Fruit fly (Drosophila melanogaster): Measurements from ENCODE around the gene Dhc36C.

Gene Dhc36C

DNA sequence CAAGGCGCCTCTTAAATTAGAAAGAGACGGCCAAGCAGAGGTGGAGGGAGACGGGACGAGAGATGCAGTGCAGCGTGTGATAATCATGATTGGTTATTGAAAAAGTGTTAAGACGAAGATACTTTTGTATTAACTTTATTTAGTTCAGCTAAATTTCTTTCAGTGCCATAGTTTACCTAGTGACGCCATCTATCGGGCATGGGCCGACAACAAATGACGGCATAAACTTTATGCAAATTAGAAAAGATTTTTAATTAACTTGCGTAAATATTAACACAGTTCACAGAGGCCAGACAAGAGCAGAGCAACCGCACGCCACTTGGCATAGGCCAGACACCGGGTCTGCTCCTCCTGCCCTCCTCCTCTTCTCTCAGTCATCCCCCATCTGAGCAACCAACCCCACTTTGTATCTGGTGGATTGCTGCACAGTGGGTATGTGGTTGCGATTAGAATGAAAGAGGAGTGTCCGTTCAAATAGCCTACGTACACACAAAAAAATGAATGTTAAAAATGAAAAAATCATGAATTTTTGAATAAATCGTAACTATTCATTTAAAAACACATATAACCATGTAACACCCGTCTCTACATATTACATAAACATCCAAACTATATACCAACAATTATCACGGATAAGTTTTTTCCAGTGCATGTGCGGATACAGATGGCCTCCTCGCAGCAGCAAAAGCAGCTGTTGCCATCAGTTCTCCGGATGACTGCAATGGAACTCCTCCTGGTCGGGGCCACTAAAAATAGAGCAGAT, 35.1 kb upstream of the Dhc36C start (continued):
- TF ChIP-seq fkh (GFP tag; optimal IDR thresholded peaks at IDR 0.05): no peak
- peak; percentile 22 for TF ChIP-seq Ets21C (GFP tag; optimal IDR thresholded peaks at IDR 0.05)
- peak; percentile 69 for TF ChIP-seq CG8632 (GFP tag; optimal IDR thresholded peaks at IDR 0.05)
- TF ChIP-seq Lpt (GFP tag; optimal IDR thresholded peaks at IDR 0.05): peak; percentile 82
- TF ChIP-seq CG34406 (GFP tag; optimal IDR thresholded peaks at IDR 0.05): peak; percentile 47
- TF ChIP-seq achi (GFP tag; optimal IDR thresholded peaks at IDR 0.05): peak; percentile 84
- no peak for TF ChIP-seq Blimp-1 (GFP tag; optimal IDR thresholded peaks at IDR 0.05)
- TF ChIP-seq ss (GFP tag; optimal IDR thresholded peaks at IDR 0.05): no peak
- peak; percentile 54 for TF ChIP-seq lz (GFP tag; optimal IDR thresholded peaks at IDR 0.05)
- TF ChIP-seq Ets96B (tag; optimal IDR thresholded peaks at IDR 0.05): peak; percentile 84
- TF ChIP-seq CG3032 (tag; optimal IDR thresholded peaks at IDR 0.05): peak; percentile 79
- TF ChIP-seq CG6854 (GFP tag; optimal IDR thresholded peaks at IDR 0.05): no peak
- peak; percentile 57 for TF ChIP-seq Met (GFP tag; optimal IDR thresholded peaks at IDR 0.05)
- TF ChIP-seq Eip78C (GFP tag): peak; percentile 94
- peak; percentile 91 for TF ChIP-seq CG15336 (GFP tag; IDR thresholded peaks at IDR 0.05)
- TF ChIP-seq Sox15 (GFP tag; optimal IDR thresholded peaks at IDR 0.05): peak; percentile 23
- peak; percentile 61 for TF ChIP-seq esn (GFP tag; optimal IDR thresholded peaks at IDR 0.05)
- peak; percentile 0 for TF ChIP-seq Hr38 (GFP tag; optimal IDR thresholded peaks at IDR 0.05)
- TF ChIP-seq Eip75B (GFP tag; optimal IDR thresholded peaks at IDR 0.05): peak; percentile 79
- TF ChIP-seq CG10631 (GFP tag; optimal IDR thresholded peaks at IDR 0.05): peak; percentile 88
- TF ChIP-seq Hr39 (GFP tag; optimal IDR thresholded peaks at IDR 0.05): peak; percentile 53
- TF ChIP-seq CG3919 (GFP tag; optimal IDR thresholded peaks at IDR 0.05): peak; percentile 84
- peak; percentile 89 for TF ChIP-seq eg (GFP tag; IDR thresholded peaks at IDR 0.05)
- peak; percentile 64 for TF ChIP-seq spab (GFP tag; optimal IDR thresholded peaks at IDR 0.05)
- peak; percentile 73 for TF ChIP-seq fd59A (GFP tag; optimal IDR thresholded peaks at IDR 0.05)

DNA sequence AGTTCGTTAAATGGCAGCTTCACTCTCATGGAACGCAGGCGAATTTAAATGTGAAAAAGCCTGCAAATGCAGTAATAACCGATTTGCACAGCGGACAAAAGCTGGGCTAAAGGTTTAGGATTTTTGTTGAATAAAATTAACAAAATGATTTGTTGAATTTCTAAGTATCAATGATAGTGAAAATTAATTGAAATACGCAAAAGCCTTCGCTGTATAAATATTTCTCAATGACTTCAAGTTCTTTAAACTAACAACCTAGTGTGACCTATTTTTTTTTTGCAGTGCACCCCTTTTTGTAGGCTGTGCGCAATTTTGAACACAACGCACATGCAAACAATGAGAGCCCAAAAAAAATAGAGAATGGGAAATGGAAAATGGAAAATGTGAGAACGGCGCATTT, 34.3 kb upstream of the Dhc36C start:
- TF ChIP-seq Met (GFP tag; optimal IDR thresholded peaks at IDR 0.05) (no peak), achi (GFP tag; optimal IDR thresholded peaks at IDR 0.05) (peak; percentile 34), CG6792 (GFP tag; optimal IDR thresholded peaks at IDR 0.05) (peak; percentile 30), eg (GFP tag; IDR thresholded peaks at IDR 0.05) (peak; percentile 58), svp (GFP tag) (no peak), fd59A (GFP tag; optimal IDR thresholded peaks at IDR 0.05) (no peak), Hr4 (GFP tag; optimal IDR thresholded peaks at IDR 0.05) (peak; percentile 58), fkh (GFP tag; optimal IDR thresholded peaks at IDR 0.05) (no peak), CG11902 (GFP tag; optimal IDR thresholded peaks at IDR 0.05) (no peak), CG6276 (GFP tag; optimal IDR thresholded peaks at IDR 0.05) (peak; percentile 39), CG15336 (GFP tag; IDR thresholded peaks at IDR 0.05) (peak; percentile 75), CG6808 (GFP tag; optimal IDR thresholded peaks at IDR 0.05) (no peak), CG8119 (GFP tag; IDR thresholded peaks at IDR 0.05) (peak; percentile 73), vri (GFP tag; optimal IDR thresholded peaks at IDR 0.05) (no peak), Hr39 (GFP tag; optimal IDR thresholded peaks at IDR 0.05) (no peak), Ets21C (GFP tag; optimal IDR thresholded peaks at IDR 0.05) (no peak), ss (GFP tag; optimal IDR thresholded peaks at IDR 0.05) (no peak), CG16779 (tag; optimal IDR thresholded peaks at IDR 0.05) (no peak), CG8319 (GFP tag; optimal IDR thresholded peaks at IDR 0.05) (no peak), Blimp-1 (GFP tag; optimal IDR thresholded peaks at IDR 0.05) (no peak), CG10631 (GFP tag; optimal IDR thresholded peaks at IDR 0.05) (peak; percentile 46), CG32006 (GFP tag; optimal IDR thresholded peaks at IDR 0.05) (peak; percentile 65), Eip93F (GFP tag; optimal IDR thresholded peaks at IDR 0.05) (no peak), CG8632 (GFP tag; optimal IDR thresholded peaks at IDR 0.05) (peak; percentile 24), Eip78C (GFP tag) (peak; percentile 84), pdm3 (GFP tag; optimal IDR thresholded peaks at IDR 0.05) (peak; percentile 49), CG11762 (GFP tag; optimal IDR thresholded peaks at IDR 0.05; ENCODE audit: insufficient read depth) (no peak), CG9139 (GFP tag; optimal IDR thresholded peaks at IDR 0.05) (no peak), CG10669 (GFP tag; optimal IDR thresholded peaks at IDR 0.05) (peak; percentile 12), dsx (GFP tag; optimal IDR thresholded peaks at IDR 0.05; ENCODE audit: poor library complexity, severe bottlenecking) (no peak), net (GFP tag; optimal IDR thresholded peaks at IDR 0.05) (no peak), Sox102F (GFP tag; optimal IDR thresholded peaks at IDR 0.05) (no peak), Hr38 (GFP tag; optimal IDR thresholded peaks at IDR 0.05) (no peak), spab (GFP tag; optimal IDR thresholded peaks at IDR 0.05) (no peak), CG11294 (GFP tag; IDR thresholded peaks at IDR 0.05) (no peak), fd85E (GFP tag; optimal IDR thresholded peaks at IDR 0.05) (no peak), CG7368 (GFP tag; optimal IDR thresholded peaks at IDR 0.05) (no peak)

All from whole organism, prepupa.